Fruit fly (Drosophila melanogaster) whole organism, embryonic: ENCODE results near the gene msn.

ENCODE experiments used
- Aef1 ChIP-seq: fragments of 200-800 bp; sonication (Bioruptor generic); IDR thresholded peaks from 3 replicates; pipeline ENCODE4 v1.3.6; 2022; ENCODE audit warnings: missing biosample characterization, missing genetic modification characterization
- Asciz ChIP-seq: fragments of 200-800 bp; sonication (Bioruptor generic); optimal IDR thresholded peaks from 2 replicates; lab custom pipeline; 2017; ENCODE audit warnings: missing biosample characterization, mild to moderate bottlenecking, missing genetic modification characterization, missing genetic modification reagents
- C15 ChIP-seq: fragments of 200-800 bp; sonication (Bioruptor generic); IDR thresholded peaks from 3 replicates; pipeline ENCODE4 v1.3.6; 2022; ENCODE audit warnings: missing biosample characterization, missing genetic modification characterization
- CG10274 ChIP-seq: fragments of 200-800 bp; sonication (Bioruptor generic); optimal IDR thresholded peaks from 3 replicates; lab custom pipeline; 2017; ENCODE audit warnings: missing biosample characterization, mild to moderate bottlenecking, missing genetic modification characterization
- CG11093 ChIP-seq: fragments of 200-800 bp; sonication (Bioruptor generic); IDR thresholded peaks from 3 replicates; pipeline ENCODE4 v1.3.6; 2022; ENCODE audit warnings: missing biosample characterization, missing genetic modification characterization
- CG11560 ChIP-seq: fragments of 200-800 bp; sonication (Bioruptor generic); IDR thresholded peaks from 3 replicates; pipeline ENCODE4 v1.3.6; 2022; ENCODE audit warnings: missing biosample characterization, missing genetic modification characterization
- CG1233 ChIP-seq: fragments of 200-800 bp; sonication (Bioruptor generic); optimal IDR thresholded peaks from 4 replicates; lab custom pipeline; 2018; ENCODE audit warnings: missing biosample characterization, mild to moderate bottlenecking, missing genetic modification characterization
- CG1529 ChIP-seq: fragments of 200-800 bp; sonication (Bioruptor generic); optimal IDR thresholded peaks from 3 replicates; lab custom pipeline; 2018; ENCODE audit warnings: missing biosample characterization, missing genetic modification characterization
- CG2129 ChIP-seq: fragments of 200-800 bp; sonication (Bioruptor generic); IDR thresholded peaks from 2 replicates; pipeline ENCODE4 v1.3.6; 2022; ENCODE audit warnings: missing biosample characterization, missing genetic modification characterization; ENCODE audit not compliant: partially characterized antibody
- CG30020 ChIP-seq: fragments of 200-800 bp; optimal IDR thresholded peaks from 2 replicates; lab custom pipeline; 2019; ENCODE audit warnings: missing biosample characterization, mild to moderate bottlenecking, missing genetic modification characterization, moderate library complexity
- CG3065 ChIP-seq: fragments of 200-800 bp; sonication (Bioruptor generic); optimal IDR thresholded peaks from 2 replicates; lab custom pipeline; 2016; ENCODE audit warnings: missing biosample characterization, missing genetic modification characterization
- CG31224 ChIP-seq: fragments of 200-800 bp; sonication (Bioruptor generic); IDR thresholded peaks from 2 replicates; pipeline ENCODE4 v1.3.6; 2022; ENCODE audit warnings: missing biosample characterization, missing genetic modification characterization
- CG31365 ChIP-seq: fragments of 200-800 bp; sonication (Bioruptor generic); optimal IDR thresholded peaks from 2 replicates; lab custom pipeline; 2018; ENCODE audit warnings: missing biosample characterization, mild to moderate bottlenecking, missing genetic modification characterization
- CG31388 ChIP-seq: fragments of 200-800 bp; sonication (Bioruptor generic); optimal IDR thresholded peaks from 2 replicates; lab custom pipeline; 2016; ENCODE audit warnings: missing biosample characterization, missing genetic modification characterization
- CG32767 ChIP-seq: fragments of 200-800 bp; sonication (Bioruptor generic); IDR thresholded peaks from 2 replicates; pipeline ENCODE4 v1.3.6; 2022; ENCODE audit warnings: missing biosample characterization, missing genetic modification characterization
- CG4360 ChIP-seq: fragments of 200-800 bp; sonication (Bioruptor generic); IDR thresholded peaks from 2 replicates; pipeline ENCODE4 v1.3.6; 2022; ENCODE audit warnings: missing biosample characterization, missing genetic modification characterization
- CG4424 ChIP-seq: fragments of 200-800 bp; sonication (Bioruptor generic); optimal IDR thresholded peaks from 3 replicates; lab custom pipeline; 2016; ENCODE audit warnings: missing biosample characterization, missing genetic modification characterization
- CG4707 ChIP-seq: fragments of 200-800 bp; sonication (Bioruptor generic); optimal IDR thresholded peaks from 2 replicates; lab custom pipeline; 2018; ENCODE audit warnings: missing biosample characterization, mild to moderate bottlenecking, missing genetic modification characterization, moderate library complexity
- CG7786 ChIP-seq: fragments of 200-800 bp; sonication (Bioruptor generic); optimal IDR thresholded peaks from 2 replicates; lab custom pipeline; 2016; ENCODE audit warnings: missing biosample characterization, missing genetic modification characterization
- CG8281 ChIP-seq: fragments of 200-800 bp; sonication (Bioruptor generic); optimal IDR thresholded peaks from 2 replicates; lab custom pipeline; 2018; ENCODE audit warnings: missing biosample characterization, mild to moderate bottlenecking, missing genetic modification characterization, moderate library complexity
- CG9437 ChIP-seq: fragments of 200-800 bp; sonication (Bioruptor generic); optimal IDR thresholded peaks from 2 replicates; lab custom pipeline; 2018; ENCODE audit warnings: missing biosample characterization, mild to moderate bottlenecking, missing genetic modification characterization
- CG9727 ChIP-seq: fragments of 200-800 bp; sonication (Bioruptor generic); optimal IDR thresholded peaks from 3 replicates; lab custom pipeline; 2017; ENCODE audit warnings: missing biosample characterization, mild to moderate bottlenecking, missing genetic modification characterization
- CG9876 ChIP-seq: fragments of 200-800 bp; sonication (Bioruptor generic); optimal IDR thresholded peaks from 2 replicates; lab custom pipeline; 2016; ENCODE audit warnings: missing biosample characterization, missing genetic modification characterization
- Dp ChIP-seq: fragments of 200-800 bp; sonication (Bioruptor generic); optimal IDR thresholded peaks from 2 replicates; lab custom pipeline; 2018; ENCODE audit warnings: missing biosample characterization, mild to moderate bottlenecking, missing genetic modification characterization, moderate library complexity
- E2f2 ChIP-seq: fragments of 200-800 bp; sonication (Bioruptor generic); IDR thresholded peaks from 2 replicates; pipeline ENCODE4 v1.3.6; 2022; ENCODE audit warnings: missing biosample characterization, missing genetic modification characterization
- HLH4C ChIP-seq: fragments of 200-800 bp; sonication (Bioruptor generic); IDR thresholded peaks from 3 replicates; pipeline ENCODE4 v1.3.6; 2022; ENCODE audit warnings: missing biosample characterization, missing genetic modification characterization; ENCODE audit not compliant: partially characterized antibody
- Hr39 ChIP-seq: fragments of >200 bp; optimal IDR thresholded peaks from 2 replicates; lab custom pipeline; 2017
- Kr ChIP-seq: fragments of 200-800 bp; sonication (Bioruptor generic); optimal IDR thresholded peaks from 2 replicates; lab custom pipeline; 2017; ENCODE audit warnings: missing biosample characterization, mild to moderate bottlenecking, missing genetic modification characterization
- Rx ChIP-seq: fragments of 200-800 bp; sonication (Bioruptor generic); IDR thresholded peaks from 2 replicates; pipeline ENCODE4 v1.3.6; 2022; ENCODE audit warnings: missing biosample characterization, missing genetic modification characterization
- Six4 ChIP-seq: fragments of 200-800 bp; sonication (Bioruptor generic); optimal IDR thresholded peaks from 2 replicates; lab custom pipeline; 2016; ENCODE audit warnings: missing biosample characterization, missing genetic modification characterization
- Usf ChIP-seq: fragments of 200-800 bp; sonication (Bioruptor generic); optimal IDR thresholded peaks from 2 replicates; lab custom pipeline; 2017; ENCODE audit warnings: missing genotype, missing biosample characterization, missing genetic modification characterization
- ase ChIP-seq: fragments of 200-800 bp; sonication (Bioruptor generic); IDR thresholded peaks from 3 replicates; pipeline ENCODE4 v1.3.6; 2022; ENCODE audit warnings: missing biosample characterization, missing genetic modification characterization
- bsh ChIP-seq, 2 experiments: fragments of 200-800 bp; sonication (Bioruptor generic); optimal IDR thresholded peaks; 2 replicates each; lab custom pipeline; 2017 to 2018; ENCODE audit warnings: mild to moderate bottlenecking in 2 of 2, missing biosample characterization in 2 of 2, missing genetic modification characterization in 2 of 2, moderate library complexity in 1 of 2
- crol ChIP-seq: fragments of 200-800 bp; sonication (Bioruptor generic); IDR thresholded peaks from 2 replicates; pipeline ENCODE4 v1.3.6; 2022; ENCODE audit warnings: missing biosample characterization, missing genetic modification characterization
- cwo ChIP-seq: fragments of 200-800 bp; sonication (Bioruptor generic); optimal IDR thresholded peaks from 3 replicates; lab custom pipeline; 2017; ENCODE audit warnings: missing biosample characterization, missing genetic modification characterization, mild to moderate bottlenecking, moderate library complexity, missing genetic modification reagents
- fd96Cb ChIP-seq: fragments of 200-800 bp; sonication (Bioruptor generic); optimal IDR thresholded peaks from 2 replicates; lab custom pipeline; 2018; ENCODE audit warnings: missing biosample characterization, mild to moderate bottlenecking, missing genetic modification characterization, moderate library complexity
- hbn ChIP-seq: fragments of 200-800 bp; sonication (Bioruptor generic); IDR thresholded peaks from 2 replicates; pipeline ENCODE4 v1.3.6; 2022; ENCODE audit warnings: missing biosample characterization, missing genetic modification characterization; ENCODE audit not compliant: partially characterized antibody
- jing ChIP-seq: fragments of 200-800 bp; sonication (Bioruptor generic); optimal IDR thresholded peaks from 2 replicates; lab custom pipeline; 2018; ENCODE audit warnings: missing biosample characterization, mild to moderate bottlenecking, missing genetic modification characterization
- kay ChIP-seq: fragments of 200-800 bp; sonication (Bioruptor generic); optimal IDR thresholded peaks from 2 replicates; lab custom pipeline; 2016; ENCODE audit warnings: missing biosample characterization, missing genetic modification characterization
- otp ChIP-seq: fragments of 200-800 bp; sonication (Bioruptor generic); IDR thresholded peaks from 3 replicates; pipeline ENCODE4, ENCODE4 v1.3.6; 2022; ENCODE audit warnings: missing biosample characterization, missing genetic modification characterization
- pan ChIP-seq, 4 experiments: fragments of >200 bp in 3 of 4; fragments of 200-800 bp in 1 of 4; sonication (Bioruptor generic) in 1 of 4; optimal IDR thresholded peaks in 3 of 4; IDR thresholded peaks in 1 of 4; 2 replicates each; pipeline versions ENCODE4 v1.3.6 to Lab custom; 2017 to 2022; ENCODE audit warnings: missing biosample characterization in 2 of 4, missing genetic modification characterization in 2 of 4, mixed read lengths in 1 of 4
- phol ChIP-seq: fragments of 200-800 bp; sonication (Bioruptor generic); optimal IDR thresholded peaks from 3 replicates; lab custom pipeline; 2018; ENCODE audit warnings: missing biosample characterization, mild to moderate bottlenecking, missing genetic modification characterization, moderate library complexity
- prd ChIP-seq, 3 experiments: fragments of >200 bp in 2 of 3; fragments of 200-800 bp in 1 of 3; sonication (Bioruptor generic) in 1 of 3; optimal IDR thresholded peaks in 2 of 3; IDR thresholded peaks in 1 of 3; 2 replicates in 2 of 3; 3 replicates in 1 of 3; pipeline versions ENCODE4 v1.3.6 to Lab custom; 2017 to 2022; ENCODE audit warnings: missing biosample characterization in 1 of 3, missing genetic modification characterization in 1 of 3
- repo ChIP-seq: fragments of 200-800 bp; sonication (Bioruptor generic); optimal IDR thresholded peaks from 2 replicates; lab custom pipeline; 2016; ENCODE audit warnings: missing biosample characterization, missing genetic modification characterization
- sd ChIP-seq: fragments of 200-800 bp; sonication (Bioruptor generic); optimal IDR thresholded peaks from 3 replicates; lab custom pipeline; 2018; ENCODE audit warnings: missing biosample characterization, mild to moderate bottlenecking, missing genetic modification characterization, moderate library complexity
- so ChIP-seq: fragments of 200-800 bp; sonication (Bioruptor generic); IDR thresholded peaks from 3 replicates; pipeline ENCODE4 v1.3.6; 2022; ENCODE audit warnings: missing biosample characterization, missing genetic modification characterization
- tgo ChIP-seq: fragments of 200-800 bp; sonication (Bioruptor generic); IDR thresholded peaks from 3 replicates; pipeline ENCODE4 v1.3.6; 2022; ENCODE audit warnings: missing biosample characterization, missing genetic modification characterization
- twi ChIP-seq: fragments of 200-800 bp; optimal IDR thresholded peaks from 2 replicates; lab custom pipeline; 2019; ENCODE audit warnings: missing biosample characterization, mild to moderate bottlenecking, missing genetic modification characterization, moderate library complexity
- wdn ChIP-seq: fragments of 200-800 bp; sonication (Bioruptor generic); IDR thresholded peaks from 2 replicates; pipeline ENCODE4 v1.3.6; 2022; ENCODE audit warnings: missing biosample characterization, missing genetic modification characterization
- zfh1 ChIP-seq: fragments of 200-800 bp; sonication (Bioruptor generic); IDR thresholded peaks from 3 replicates; pipeline ENCODE4 v1.3.6; 2022; ENCODE audit warnings: missing biosample characterization, missing genetic modification characterization

The msn gene

dm6 chr3L:2532377-2532776 lies 54.0 kb downstream of the msn start (continued):
- TF ChIP-seq crol (GFP tag; lab: Robert Waterston, UW) (no peak; the same call in none of the 2 replicates), kay (no peak), Aef1 (GFP tag; lab: Robert Waterston, UW) (peak; percentile 72), C15 (GFP tag; lab: Robert Waterston, UW) (peak; percentile 44; the same call in 1 of the 3 replicates), Kr (no peak), CG9876 (no peak), pan (optimal IDR thresholded peaks at IDR 0.05; lab: Kevin White, UChicago) (no peak), pan (GFP tag; optimal IDR thresholded peaks at IDR 0.05 in 1 of 2, IDR thresholded peaks at IDR 0.05 in 1 of 2) (peak in 1 of 2 experiments; percentile 82), Usf (GFP tag; lab: Kevin White, UChicago) (no peak), CG1233 (no peak), Dp (GFP tag; lab: Kevin White, UChicago) (no peak), CG11093 (peak; percentile 34; the same call in 2 of the 3 replicates), jing (no peak), Six4 (GFP tag; lab: Kevin White, UChicago) (no peak), so (GFP tag; lab: Robert Waterston, UW) (peak; percentile 24; the same call in 2 of the 3 replicates), CG4424 (GFP tag; lab: Kevin White, UChicago) (no peak), ase (peak; percentile 83), CG3065 (GFP tag; lab: Kevin White, UChicago) (no peak), CG31365 (no peak), tgo (GFP tag; lab: Robert Waterston, UW) (peak; percentile 53; the same call in 2 of the 3 replicates), phol (tag; lab: Kevin White, UChicago) (peak; percentile 48), CG8281 (tag; lab: Kevin White, UChicago) (no peak), CG11560 (tag; lab: Robert Waterston, UW) (no peak), Hr39 (lab: Kevin White, UChicago) (no peak), CG1529 (GFP tag; lab: Kevin White, UChicago) (no peak), cwo (GFP tag; lab: Kevin White, UChicago) (no peak), wdn (GFP tag; lab: Robert Waterston, UW) (no peak), repo (GFP tag; lab: Kevin White, UChicago) (no peak), hbn (GFP tag; lab: Robert Waterston, UW) (no peak), zfh1 (GFP tag; lab: Robert Waterston, UW) (peak; percentile 79), CG32767 (GFP tag; lab: Robert Waterston, UW) (peak; percentile 21; the same call in 1 of the 2 replicates), CG30020 (tag; lab: Kevin White, UChicago) (no peak), Rx (peak; percentile 61), CG4707 (GFP tag; lab: Kevin White, UChicago) (no peak), sd (tag; lab: Kevin White, UChicago) (peak; percentile 30), CG7786 (GFP tag; lab: Kevin White, UChicago) (no peak), prd (optimal IDR thresholded peaks at IDR 0.05; lab: Kevin White, UChicago) (no peak), prd (GFP tag; IDR thresholded peaks at IDR 0.05; lab: Robert Waterston, UW) (peak; percentile 68), otp (GFP tag; lab: Robert Waterston, UW) (peak; percentile 54; the same call in 2 of the 3 replicates), HLH4C (no peak), CG9437 (GFP tag; lab: Kevin White, UChicago) (no peak), CG9727 (GFP tag; lab: Kevin White, UChicago) (no peak), bsh (GFP tag; optimal IDR thresholded peaks at IDR 0.05; lab: Kevin White, UChicago) (peak in 1 of 2 experiments; percentile 43), CG31224 (GFP tag; lab: Robert Waterston, UW) (peak; percentile 49; the same call in 1 of the 2 replicates), CG2129 (GFP tag; lab: Robert Waterston, UW) (no peak), twi (tag; lab: Kevin White, UChicago) (peak; percentile 60), fd96Cb (tag; lab: Kevin White, UChicago) (peak; percentile 45), Asciz (no peak), CG10274 (no peak), E2f2 (peak; percentile 23; the same call in 1 of the 2 replicates), CG4360 (no peak), CG31388 (GFP tag; lab: Kevin White, UChicago) (no peak)
